Worm (Caenorhabditis elegans) whole organism, young adult: ENCODE data around the gene clc-7.
A peak's percentile ranks its signal among the peaks of the same experiment; 100 is the strongest.

Experiments used
- B0019.2 ChIP-seq: fragments of 200-800 bp; sonication (Bioruptor generic); conservative IDR thresholded peaks from 2 replicates; pipeline ENCODE4 v1.3.6; 2022; ENCODE audit warnings: missing genetic modification reagents, missing genetic modification characterization, missing compliant biosample characterization
- C17E4.6 ChIP-seq: fragments of 200-800 bp; sonication (Bioruptor generic); IDR thresholded peaks from 2 replicates; pipeline ENCODE4 v1.3.6; 2022; ENCODE audit warnings: missing genetic modification reagents, missing genetic modification characterization, missing compliant biosample characterization
- D2030.7 ChIP-seq: fragments of 200-800 bp; sonication (Bioruptor generic); IDR thresholded peaks from 2 replicates; pipeline ENCODE4 v1.3.6; 2022; ENCODE audit warnings: missing genetic modification reagents, missing genetic modification characterization, missing compliant biosample characterization
- F10E7.11 ChIP-seq: sonication (generic microtip); optimal IDR thresholded peaks from 2 replicates; lab custom pipeline; 2017; ENCODE audit warnings: mild to moderate bottlenecking, missing genetic modification characterization, moderate library complexity, missing compliant biosample characterization
- F49E8.2 ChIP-seq: sonication (generic microtip); optimal IDR thresholded peaks from 3 replicates; lab custom pipeline; 2017; ENCODE audit warnings: missing genetic modification characterization, mild to moderate bottlenecking, missing compliant biosample characterization, antibody characterized with exemption, moderate library complexity; ENCODE audit not compliant: insufficient read depth
- F52B5.7 ChIP-seq: sonication (generic microtip); optimal IDR thresholded peaks from 2 replicates; lab custom pipeline; 2016; ENCODE audit warnings: mild to moderate bottlenecking, missing genetic modification characterization, missing compliant biosample characterization
- F57A8.1 ChIP-seq: fragments of 200-800 bp; sonication (Bioruptor generic); optimal IDR thresholded peaks from 2 replicates; lab custom pipeline; 2018; ENCODE audit warnings: mild to moderate bottlenecking, missing genetic modification characterization, moderate library complexity, missing compliant biosample characterization
- K12H6.12 ChIP-seq: fragments of 200-800 bp; sonication (Bioruptor generic); optimal IDR thresholded peaks from 2 replicates; lab custom pipeline; 2018; ENCODE audit warnings: mild to moderate bottlenecking, missing genetic modification characterization, missing compliant biosample characterization
- T26A5.8 ChIP-seq: sonication (generic microtip); optimal IDR thresholded peaks from 2 replicates; lab custom pipeline; 2016; ENCODE audit warnings: missing genetic modification characterization, missing compliant biosample characterization
- Y53F4B.3 ChIP-seq: fragments of 200-800 bp; sonication (Bioruptor generic); IDR thresholded peaks from 2 replicates; pipeline ENCODE4 v1.3.6; 2022; ENCODE audit warnings: missing genetic modification reagents, missing genetic modification characterization, missing compliant biosample characterization
- ama-1 ChIP-seq, 3 experiments: fragments of 150-350 bp in 1 of 3; sonication (generic microtip) in 2 of 3; optimal IDR thresholded peaks; 2 replicates each; lab custom pipeline; 2014 to 2018; ENCODE audit warnings: missing biosample characterization in 2 of 3, missing genetic modification characterization in 2 of 3, missing genetic modification reagents in 2 of 3
- aptf-2 ChIP-seq: fragments of 200-800 bp; sonication (Bioruptor generic); conservative IDR thresholded peaks from 2 replicates; pipeline ENCODE4 v1.3.6; 2022; ENCODE audit warnings: missing genetic modification reagents, missing genetic modification characterization, missing compliant biosample characterization
- atf-7 ChIP-seq: sonication (generic microtip); optimal IDR thresholded peaks from 2 replicates; lab custom pipeline; 2017; ENCODE audit warnings: mild to moderate bottlenecking, missing genetic modification characterization, missing compliant biosample characterization
- attf-5 ChIP-seq: fragments of 200-800 bp; sonication (Bioruptor generic); optimal IDR thresholded peaks from 2 replicates; lab custom pipeline; 2018; ENCODE audit warnings: mild to moderate bottlenecking, missing genetic modification characterization, missing compliant biosample characterization
- ceh-100 ChIP-seq: fragments of 200-800 bp; sonication (Bioruptor generic); IDR thresholded peaks from 2 replicates; pipeline ENCODE4 v1.3.6; 2022; ENCODE audit warnings: missing genetic modification reagents, missing genetic modification characterization, missing compliant biosample characterization
- ceh-27 ChIP-seq: fragments of 200-800 bp; sonication (Bioruptor generic); optimal IDR thresholded peaks from 2 replicates; lab custom pipeline; 2018; ENCODE audit warnings: mild to moderate bottlenecking, missing genetic modification characterization, moderate library complexity, missing compliant biosample characterization
- ceh-91 ChIP-seq: fragments of 200-800 bp; sonication (Bioruptor generic); IDR thresholded peaks from 2 replicates; pipeline ENCODE4 v1.3.6; 2022; ENCODE audit warnings: missing genetic modification reagents, missing genetic modification characterization, missing compliant biosample characterization
- egl-44 ChIP-seq: fragments of 200-800 bp; sonication (Bioruptor generic); IDR thresholded peaks from 2 replicates; pipeline ENCODE4 v1.3.6; 2022; ENCODE audit warnings: missing genetic modification reagents, missing genetic modification characterization, missing compliant biosample characterization
- egrh-3 ChIP-seq: fragments of 200-800 bp; sonication (Bioruptor generic); IDR thresholded peaks from 2 replicates; pipeline ENCODE4 v1.3.6; 2022; ENCODE audit warnings: missing genetic modification reagents, missing genetic modification characterization, missing compliant biosample characterization
- ekl-4 ChIP-seq: fragments of 200-800 bp; sonication (Bioruptor generic); IDR thresholded peaks from 2 replicates; pipeline ENCODE4 v1.3.6; 2022; ENCODE audit warnings: missing genetic modification reagents, missing genetic modification characterization, missing compliant biosample characterization
- hmg-1.2 ChIP-seq: fragments of 200-800 bp; sonication (Bioruptor generic); IDR thresholded peaks from 2 replicates; pipeline ENCODE4 v1.3.6; 2022; ENCODE audit warnings: missing genetic modification reagents, missing genetic modification characterization, missing compliant biosample characterization
- hmg-20 ChIP-seq: fragments of 200-800 bp; sonication (Bioruptor generic); IDR thresholded peaks from 2 replicates; pipeline ENCODE4 v1.3.6; 2022; ENCODE audit warnings: missing genetic modification reagents, missing genetic modification characterization, missing compliant biosample characterization
- lin-26 ChIP-seq: fragments of 200-800 bp; sonication (Bioruptor generic); IDR thresholded peaks from 2 replicates; pipeline ENCODE4 v1.3.6; 2022; ENCODE audit warnings: missing genetic modification reagents, missing genetic modification characterization, missing compliant biosample characterization
- lin-40 ChIP-seq: sonication (generic microtip); optimal IDR thresholded peaks from 2 replicates; lab custom pipeline; 2016; ENCODE audit warnings: missing genetic modification characterization, mild to moderate bottlenecking, missing compliant biosample characterization, missing genotype, missing genetic modification reagents
- lin-54 ChIP-seq: fragments of 200-800 bp; sonication (Bioruptor generic); optimal IDR thresholded peaks from 2 replicates; lab custom pipeline; 2018; ENCODE audit warnings: mild to moderate bottlenecking, missing genetic modification characterization, missing compliant biosample characterization
- lsl-1 ChIP-seq: fragments of 200-800 bp; sonication (Bioruptor generic); optimal IDR thresholded peaks from 2 replicates; lab custom pipeline; 2018; ENCODE audit warnings: mild to moderate bottlenecking, missing genetic modification characterization, moderate library complexity, missing compliant biosample characterization
- lsy-27 ChIP-seq: sonication (generic microtip); optimal IDR thresholded peaks from 2 replicates; lab custom pipeline; 2017; ENCODE audit warnings: missing genetic modification characterization, mild to moderate bottlenecking, missing compliant biosample characterization, antibody characterized with exemption, missing genotype, borderline replicate concordance; ENCODE audit not compliant: insufficient read depth
- madf-6 ChIP-seq: fragments of 200-800 bp; sonication (Bioruptor generic); IDR thresholded peaks from 2 replicates; pipeline ENCODE4 v1.3.6; 2022; ENCODE audit warnings: missing genetic modification reagents, missing genetic modification characterization, missing compliant biosample characterization
- madf-8 ChIP-seq: fragments of 200-800 bp; sonication (Bioruptor generic); conservative IDR thresholded peaks from 2 replicates; pipeline ENCODE4 v1.3.6; 2022; ENCODE audit warnings: missing genetic modification reagents, missing genetic modification characterization, missing compliant biosample characterization
- mxl-1 ChIP-seq: sonication (generic microtip); optimal IDR thresholded peaks from 2 replicates; lab custom pipeline; 2016; ENCODE audit warnings: missing genetic modification characterization, missing compliant biosample characterization
- nfyb-1 ChIP-seq: fragments of 200-800 bp; sonication (Bioruptor generic); IDR thresholded peaks from 2 replicates; pipeline ENCODE4 v1.3.6; 2022; ENCODE audit warnings: missing genetic modification reagents, missing genetic modification characterization, missing compliant biosample characterization
- repo-1 ChIP-seq: sonication (generic microtip); optimal IDR thresholded peaks from 2 replicates; lab custom pipeline; 2017; ENCODE audit warnings: mild to moderate bottlenecking, missing genetic modification characterization, missing compliant biosample characterization
- rpc-1 ChIP-seq, 2 experiments: fragments of 150-350 bp in 1 of 2; sonication (generic microtip) in 1 of 2; optimal IDR thresholded peaks; 2 replicates each; lab custom pipeline; 2014 to 2018; ENCODE audit warnings: missing biosample characterization in 1 of 2, missing genetic modification characterization in 1 of 2, missing genetic modification reagents in 1 of 2, missing genotype in 1 of 2
- snpc-1.1 ChIP-seq: sonication (generic microtip); optimal IDR thresholded peaks from 2 replicates; lab custom pipeline; 2017; ENCODE audit warnings: missing genetic modification characterization, mild to moderate bottlenecking, missing compliant biosample characterization, antibody characterized with exemption, moderate library complexity, missing genotype, missing genetic modification reagents; ENCODE audit not compliant: insufficient read depth
- snpc-1.3 ChIP-seq: sonication (generic microtip); optimal IDR thresholded peaks from 2 replicates; lab custom pipeline; 2017; ENCODE audit warnings: missing genetic modification characterization, mild to moderate bottlenecking, missing compliant biosample characterization, antibody characterized with exemption, moderate library complexity, missing genotype, missing genetic modification reagents; ENCODE audit not compliant: insufficient read depth
- snpc-3.4 ChIP-seq: sonication (generic microtip); optimal IDR thresholded peaks from 2 replicates; lab custom pipeline; 2017; ENCODE audit warnings: missing genetic modification characterization, mild to moderate bottlenecking, missing compliant biosample characterization, antibody characterized with exemption, moderate library complexity, missing genotype, missing genetic modification reagents
- snpc-4 ChIP-seq, 5 experiments: fragments of 150-350 bp in 1 of 5; sonication (generic microtip) in 4 of 5; optimal IDR thresholded peaks; 2 replicates each; lab custom pipeline; 2014 to 2018; ENCODE audit warnings: missing genetic modification characterization in 5 of 5, missing biosample characterization in 3 of 5, antibody characterized with exemption in 2 of 5, mild to moderate bottlenecking in 2 of 5, missing compliant biosample characterization in 2 of 5, missing genotype in 2 of 5, moderate library complexity in 2 of 5, missing genetic modification reagents in 1 of 5
- somi-1 ChIP-seq: fragments of 200-800 bp; sonication (Bioruptor generic); optimal IDR thresholded peaks from 2 replicates; lab custom pipeline; 2018; ENCODE audit warnings: mild to moderate bottlenecking, missing genetic modification characterization, missing compliant biosample characterization
- sptf-2 ChIP-seq: fragments of 200-800 bp; sonication (Bioruptor generic); optimal IDR thresholded peaks from 2 replicates; lab custom pipeline; 2018; ENCODE audit warnings: mild to moderate bottlenecking, missing genetic modification characterization, missing compliant biosample characterization
- zim-3 ChIP-seq: sonication (generic microtip); optimal IDR thresholded peaks from 2 replicates; lab custom pipeline; 2017; ENCODE audit warnings: mild to moderate bottlenecking, missing genetic modification characterization, moderate library complexity, missing compliant biosample characterization
- ztf-25 ChIP-seq: fragments of 200-800 bp; sonication (Bioruptor generic); IDR thresholded peaks from 2 replicates; pipeline ENCODE4 v1.3.6; 2022; ENCODE audit warnings: missing genetic modification reagents, missing genetic modification characterization, missing compliant biosample characterization
- ztf-26 ChIP-seq: sonication (generic microtip); optimal IDR thresholded peaks from 2 replicates; lab custom pipeline; 2017; ENCODE audit warnings: missing genetic modification characterization, missing compliant biosample characterization
- ztf-28 ChIP-seq: fragments of 200-800 bp; sonication (Bioruptor generic); IDR thresholded peaks from 2 replicates; pipeline ENCODE4 v1.3.6; 2022; ENCODE audit warnings: missing genetic modification reagents, missing genetic modification characterization, missing compliant biosample characterization
- ztf-3 ChIP-seq: fragments of 200-800 bp; sonication (Bioruptor generic); optimal IDR thresholded peaks from 2 replicates; lab custom pipeline; 2018; ENCODE audit warnings: mild to moderate bottlenecking, missing genetic modification characterization, missing compliant biosample characterization
- ztf-6 ChIP-seq: fragments of 200-800 bp; sonication (Bioruptor generic); IDR thresholded peaks from 2 replicates; pipeline ENCODE4 v1.3.6; 2022; ENCODE audit warnings: missing genetic modification reagents, missing genetic modification characterization, missing compliant biosample characterization

The clc-7 gene

DNA sequence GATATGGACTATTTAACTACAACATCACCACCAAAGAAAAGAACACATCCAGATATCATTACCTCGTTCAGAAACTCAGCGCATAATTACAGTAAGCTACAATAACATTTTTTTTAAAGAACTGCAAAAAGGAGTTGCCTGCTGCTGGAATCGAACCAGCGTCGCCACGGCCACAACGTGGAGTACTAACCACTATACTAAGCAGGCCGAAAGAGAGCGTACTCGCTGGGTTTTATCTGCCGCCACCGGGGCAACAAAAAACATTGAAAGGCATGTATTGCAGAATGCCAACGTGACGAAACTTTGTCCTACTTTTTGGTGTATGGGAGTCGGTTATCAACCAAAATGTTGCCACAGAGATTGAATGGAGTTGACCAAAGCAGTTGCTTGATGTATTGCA is 45.2 kb upstream of the clc-7 start (continued):
- TF ChIP-seq lin-40 (tag; lab: Kevin White, UChicago) (peak; percentile 64), somi-1 (GFP tag; lab: Kevin White, UChicago) (peak; percentile 7), ama-1 (optimal IDR thresholded peaks at IDR 0.05; lab: Kevin White, UChicago) (no peak), ama-1 (GFP tag; optimal IDR thresholded peaks at IDR 0.05; lab: Kevin White, UChicago) (peak in 1 of 2 experiments; percentile 52), snpc-1.3 (tag; lab: Kevin White, UChicago) (peak; percentile 70), F49E8.2 (tag; lab: Kevin White, UChicago) (peak; percentile 27), madf-8 (GFP tag; lab: Robert Waterston, UW) (no peak), ztf-3 (GFP tag; lab: Kevin White, UChicago) (no peak), lin-54 (peak; percentile 22), ceh-27 (GFP tag; lab: Kevin White, UChicago) (peak; percentile 58), F10E7.11 (tag; lab: Kevin White, UChicago) (no peak), ztf-6 (GFP tag; lab: Robert Waterston, UW) (no peak), sptf-2 (GFP tag; lab: Kevin White, UChicago) (no peak), repo-1 (no peak), rpc-1 (optimal IDR thresholded peaks at IDR 0.05; lab: Kevin White, UChicago) (peak; percentile 81), rpc-1 (tag; optimal IDR thresholded peaks at IDR 0.05; lab: Kevin White, UChicago) (peak; percentile 87), mxl-1 (tag; lab: Kevin White, UChicago) (peak; percentile 18), snpc-1.1 (peak; percentile 36), ceh-100 (GFP tag; lab: Robert Waterston, UW) (peak; percentile 37; the same call in 1 of the 2 replicates), madf-6 (peak; percentile 46; the same call in 1 of the 2 replicates), T26A5.8 (peak; percentile 14), B0019.2 (GFP tag; lab: Robert Waterston, UW) (no peak), hmg-1.2 (GFP tag; lab: Robert Waterston, UW) (peak; percentile 83), aptf-2 (GFP tag; lab: Robert Waterston, UW) (peak; percentile 54; the same call in 1 of the 2 replicates), C17E4.6 (GFP tag; lab: Robert Waterston, UW) (0 out of 2 replicates have a peak, but pooled peaks have one; percentile 29), hmg-20 (GFP tag; lab: Robert Waterston, UW) (peak; percentile 77), snpc-3.4 (tag; lab: Kevin White, UChicago) (peak; percentile 14), F52B5.7 (peak; percentile 70), nfyb-1 (GFP tag; lab: Robert Waterston, UW) (peak; percentile 69), D2030.7 (GFP tag; lab: Robert Waterston, UW) (peak; percentile 84), lsl-1 (GFP tag; lab: Kevin White, UChicago) (peak; percentile 2), zim-3 (peak; percentile 57), K12H6.12 (peak; percentile 62), ztf-28 (GFP tag; lab: Robert Waterston, UW) (peak; percentile 91), F57A8.1 (GFP tag; lab: Kevin White, UChicago) (peak; percentile 53), attf-5 (GFP tag; lab: Kevin White, UChicago) (peak; percentile 56), atf-7 (tag; lab: Kevin White, UChicago) (peak; percentile 46), ceh-91 (no peak), ztf-25 (GFP tag; lab: Robert Waterston, UW) (peak; percentile 82; the same call in 1 of the 2 replicates), egrh-3 (GFP tag; lab: Robert Waterston, UW) (peak; percentile 34; the same call in 1 of the 2 replicates), ekl-4 (GFP tag; lab: Robert Waterston, UW) (peak; percentile 47; the same call in 1 of the 2 replicates), egl-44 (GFP tag; lab: Robert Waterston, UW) (peak; percentile 81), lsy-27 (tag; lab: Kevin White, UChicago) (no peak), lin-26 (GFP tag; lab: Robert Waterston, UW) (peak; percentile 90), snpc-4 (GFP tag; optimal IDR thresholded peaks at IDR 0.05; lab: Kevin White, UChicago) (peak; percentile 76), snpc-4 (tag; optimal IDR thresholded peaks at IDR 0.05; lab: Kevin White, UChicago) (peak in 1 of 4 experiments; percentile 71), Y53F4B.3 (GFP tag; lab: Robert Waterston, UW) (0 out of 2 replicates have a peak, but pooled peaks have one; percentile 39), ztf-26 (tag; lab: Kevin White, UChicago) (peak; percentile 28)
